Fruit fly (Drosophila melanogaster): ENCODE measurements around the gene CG2983.

CG2983 gene

dm6 chr2L:2874542-2875194 is 27.2 kb downstream of the CG2983 start, which contains the start of gene CG8814 (continued):
- TF ChIP-seq CG9932 (GFP tag; IDR thresholded peaks at IDR 0.05) = peak; percentile 90
- TF ChIP-seq Trl (optimal IDR thresholded peaks at IDR 0.05) = peak in 1 of 2 experiments; percentile 63
- peak; percentile 30 for TF ChIP-seq Trl (GFP tag; optimal IDR thresholded peaks at IDR 0.05)
- TF ChIP-seq Dbx (GFP tag; IDR thresholded peaks at IDR 0.05) = peak; percentile 72; the same call in 2 of the 3 replicates
- TF ChIP-seq gcm2 (GFP tag; optimal IDR thresholded peaks at IDR 0.05) = no peak
- peak; percentile 81 for TF ChIP-seq hb (GFP tag; IDR thresholded peaks at IDR 0.05; ENCODE audit: partially characterized antibody)
- peak; percentile 46 for TF ChIP-seq CG8388 (GFP tag; optimal IDR thresholded peaks at IDR 0.05)
- no peak for TF ChIP-seq jing (GFP tag; optimal IDR thresholded peaks at IDR 0.05)
- TF ChIP-seq Abd-B (GFP tag; optimal IDR thresholded peaks at IDR 0.05) = peak; percentile 66
- TF ChIP-seq CG8478 (optimal IDR thresholded peaks at IDR 0.05) = peak; percentile 87
- peak; percentile 65 for TF ChIP-seq CG12942 (GFP tag; optimal IDR thresholded peaks at IDR 0.05)
- TF ChIP-seq Taf1 (GFP tag; IDR thresholded peaks at IDR 0.05) = no peak
- peak; percentile 49; the same call in 1 of the 2 replicates for TF ChIP-seq cas (GFP tag; IDR thresholded peaks at IDR 0.05)
- TF ChIP-seq pan (optimal IDR thresholded peaks at IDR 0.05) = no peak
- TF ChIP-seq pan (GFP tag; optimal IDR thresholded peaks at IDR 0.05 in 1 of 2, IDR thresholded peaks at IDR 0.05 in 1 of 2) = peak in 1 of 2 experiments; percentile 41
- TF ChIP-seq CG8944 (GFP tag; optimal IDR thresholded peaks at IDR 0.05) = peak; percentile 34
- TF ChIP-seq prd (optimal IDR thresholded peaks at IDR 0.05) = no peak
- TF ChIP-seq prd (GFP tag; IDR thresholded peaks at IDR 0.05) = peak; percentile 83
- TF ChIP-seq HLH54F (GFP tag; optimal IDR thresholded peaks at IDR 0.05) = peak; percentile 15
- peak; percentile 29 for TF ChIP-seq Dip3 (GFP tag; optimal IDR thresholded peaks at IDR 0.05)
- peak; percentile 53 for TF ChIP-seq vfl (GFP tag; optimal IDR thresholded peaks at IDR 0.05)
- no peak for TF ChIP-seq Dfd (GFP tag; optimal IDR thresholded peaks at IDR 0.05)
- peak; percentile 58 for TF ChIP-seq CG18476 (GFP tag; optimal IDR thresholded peaks at IDR 0.05)
- 0 out of 2 replicates have a peak, but pooled peaks have one; percentile 5 for TF ChIP-seq CG17328 (GFP tag; IDR thresholded peaks at IDR 0.05)
- peak; percentile 54 for TF ChIP-seq CG10654 (GFP tag; optimal IDR thresholded peaks at IDR 0.05)
- peak; percentile 90 for TF ChIP-seq CG7928 (GFP tag; optimal IDR thresholded peaks at IDR 0.05)
- TF ChIP-seq CG7839 (tag; optimal IDR thresholded peaks at IDR 0.05) = peak; percentile 68
- peak; percentile 56; the same call in 1 of the 3 replicates for TF ChIP-seq CG14860 (GFP tag; IDR thresholded peaks at IDR 0.05; ENCODE audit: partially characterized antibody)
- peak; percentile 63 for TF ChIP-seq sisA (GFP tag; IDR thresholded peaks at IDR 0.05)
- TF ChIP-seq CG16863 (GFP tag; optimal IDR thresholded peaks at IDR 0.05) = peak; percentile 42
- TF ChIP-seq Adf1 (GFP tag; IDR thresholded peaks at IDR 0.05) = peak; percentile 40
- TF ChIP-seq CG3163 (GFP tag; optimal IDR thresholded peaks at IDR 0.05) = no peak
- TF ChIP-seq rib (GFP tag; IDR thresholded peaks at IDR 0.05) = 0 out of 2 replicates have a peak, but pooled peaks have one; percentile 7
- TF ChIP-seq hbn (GFP tag; IDR thresholded peaks at IDR 0.05; ENCODE audit: partially characterized antibody) = peak; percentile 62
- TF ChIP-seq dan (GFP tag; IDR thresholded peaks at IDR 0.05) = no peak
- TF ChIP-seq NK7.1 (GFP tag; optimal IDR thresholded peaks at IDR 0.05) = no peak
- TF ChIP-seq CG5245 (GFP tag; optimal IDR thresholded peaks at IDR 0.05) = peak; percentile 18
- TF ChIP-seq CG8290 (GFP tag; optimal IDR thresholded peaks at IDR 0.05) = peak; percentile 77
- peak in 1 of 2 experiments; percentile 71 for TF ChIP-seq CG8290 (tag; optimal IDR thresholded peaks at IDR 0.05)
- TF ChIP-seq lola (GFP tag; optimal IDR thresholded peaks at IDR 0.05) = peak in 1 of 3 experiments; percentile 74
- TF ChIP-seq CG10462 (GFP tag; optimal IDR thresholded peaks at IDR 0.05) = peak; percentile 65
- TF ChIP-seq chif (GFP tag; optimal IDR thresholded peaks at IDR 0.05) = peak; percentile 12 to 27
- no peak for TF ChIP-seq kah (GFP tag; optimal IDR thresholded peaks at IDR 0.05)
- peak; percentile 67 for TF ChIP-seq CG7556 (GFP tag; optimal IDR thresholded peaks at IDR 0.05)
- peak; percentile 48 for TF ChIP-seq HHEX (GFP tag; optimal IDR thresholded peaks at IDR 0.05)
- peak; percentile 8 for TF ChIP-seq Fer1 (GFP tag; optimal IDR thresholded peaks at IDR 0.05)
- peak; percentile 80 for TF ChIP-seq CG9215 (GFP tag; IDR thresholded peaks at IDR 0.05)
- TF ChIP-seq Hr3 (GFP tag; optimal IDR thresholded peaks at IDR 0.05) = peak; percentile 74
- peak; percentile 82 for TF ChIP-seq inv (GFP tag; IDR thresholded peaks at IDR 0.05; ENCODE audit: partially characterized antibody)
- peak; percentile 45 for TF ChIP-seq Max (GFP tag; optimal IDR thresholded peaks at IDR 0.05)
- peak; percentile 42 for TF ChIP-seq CG1603 (tag; optimal IDR thresholded peaks at IDR 0.05)

Measured in whole organism, embryonic.